Worm (Caenorhabditis elegans) whole organism, late embryonic: ENCODE measurements around the gene osgn-1.

Experiments
- ama-1 ChIP-seq: fragments of 150-350 bp; optimal IDR thresholded peaks from 2 replicates; lab custom pipeline; 2014
- fkh-10 ChIP-seq: fragments of 150-350 bp; optimal IDR thresholded peaks from 2 replicates; lab custom pipeline; 2014; ENCODE audit warnings: missing biosample characterization, missing genetic modification reagents, missing genetic modification characterization
- madf-2 ChIP-seq: sonication (generic microtip); optimal IDR thresholded peaks from 2 replicates; lab custom pipeline; 2017; ENCODE audit warnings: missing genetic modification characterization, missing compliant biosample characterization
- nfya-1 ChIP-seq: sonication (generic microtip); optimal IDR thresholded peaks from 2 replicates; lab custom pipeline; 2017; ENCODE audit warnings: missing genetic modification characterization, mild to moderate bottlenecking, missing compliant biosample characterization, antibody characterized with exemption, moderate library complexity
- nhr-11 ChIP-seq: fragments of 150-350 bp; optimal IDR thresholded peaks from 2 replicates; lab custom pipeline; 2014; ENCODE audit warnings: missing biosample characterization, missing genetic modification characterization
- rnt-1 ChIP-seq: sonication (generic microtip); optimal IDR thresholded peaks from 2 replicates; lab custom pipeline; 2016; ENCODE audit warnings: missing genetic modification characterization, missing compliant biosample characterization
- unc-55 ChIP-seq: sonication (generic microtip); optimal IDR thresholded peaks from 2 replicates; lab custom pipeline; 2017; ENCODE audit warnings: missing biosample characterization, missing genetic modification reagents, missing genetic modification characterization
- zip-5 ChIP-seq: sonication (generic microtip); optimal IDR thresholded peaks from 2 replicates; lab custom pipeline; 2016; ENCODE audit warnings: missing genetic modification characterization, missing compliant biosample characterization

DNA sequence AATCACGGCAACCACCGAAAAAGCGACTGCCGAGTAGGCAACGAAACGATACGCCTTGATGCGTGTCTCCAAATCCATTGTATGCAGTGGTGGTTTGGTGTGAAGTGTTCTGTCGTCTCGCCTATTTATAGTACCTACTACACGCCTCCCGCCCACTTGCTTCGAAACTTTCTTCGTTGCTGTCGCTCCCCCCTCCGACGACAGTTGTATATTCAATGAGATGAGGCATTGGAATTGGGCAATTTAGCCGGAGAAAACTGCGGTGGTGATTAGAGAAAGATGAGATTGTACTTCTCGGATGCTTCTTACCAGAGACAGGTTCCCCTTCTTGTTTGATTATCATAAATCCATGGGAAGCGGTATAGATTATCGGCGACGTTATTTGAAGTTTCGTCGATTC, 37.3 kb downstream of the osgn-1 start, which contains the start of gene col-34:
- TF ChIP-seq unc-55 (GFP tag; lab: Kevin White, UChicago) (no peak), zip-5 (tag; lab: Kevin White, UChicago) (no peak), nfya-1 (no peak), fkh-10 (GFP tag; lab: Kevin White, UChicago) (no peak), ama-1 (no peak), madf-2 (no peak), rnt-1 (tag; lab: Kevin White, UChicago) (no peak), nhr-11 (tag; lab: Kevin White, UChicago) (no peak)
